Fruit fly (Drosophila melanogaster) whole organism, wandering third instar larva: ENCODE measurements around the gene Kul.

Experiments used
- Abd-B ChIP-seq: fragments of >200 bp; optimal IDR thresholded peaks from 2 replicates; lab custom pipeline; 2017; ENCODE audit warnings: missing biosample characterization, missing genetic modification characterization
- CG9705 ChIP-seq: fragments of 200-800 bp; sonication (Bioruptor generic); optimal IDR thresholded peaks from 2 replicates; lab custom pipeline; 2018; ENCODE audit warnings: missing biosample characterization, mild to moderate bottlenecking, missing genetic modification characterization
- CrebA ChIP-seq: fragments of 200-800 bp; sonication (Bioruptor generic); optimal IDR thresholded peaks from 2 replicates; lab custom pipeline; 2016; ENCODE audit warnings: missing biosample characterization, mild to moderate bottlenecking, missing genetic modification characterization, borderline replicate concordance
- Dfd ChIP-seq: fragments of >200 bp; optimal IDR thresholded peaks from 2 replicates; lab custom pipeline; 2017; ENCODE audit warnings: missing biosample characterization, missing genetic modification characterization
- Dif ChIP-seq: fragments of 200-275, 200-300 bp; sonication (Bioruptor generic); optimal IDR thresholded peaks from 2 replicates; lab custom pipeline; 2018; ENCODE audit warnings: missing biosample characterization, missing genetic modification characterization; ENCODE audit not compliant: partially characterized antibody
- GATAd ChIP-seq: sonication (Bioruptor generic); optimal IDR thresholded peaks from 2 replicates; lab custom pipeline; 2016; ENCODE audit warnings: missing biosample characterization, missing genetic modification characterization
- HLH106 ChIP-seq: fragments of 200-800 bp; optimal IDR thresholded peaks from 3 replicates; lab custom pipeline; 2019; ENCODE audit warnings: missing biosample characterization, mild to moderate bottlenecking, missing genetic modification characterization, moderate library complexity
- Hnf4 ChIP-seq: fragments of 200-800 bp; sonication (Bioruptor generic); optimal IDR thresholded peaks from 2 replicates; lab custom pipeline; 2016; ENCODE audit warnings: missing biosample characterization, mild to moderate bottlenecking, missing genetic modification characterization
- Hr78 ChIP-seq: fragments of >200 bp; optimal IDR thresholded peaks from 2 replicates; lab custom pipeline; 2017; ENCODE audit warnings: missing biosample characterization, missing genetic modification characterization
- Hr83 ChIP-seq: fragments of 200-300 bp; sonication (Bioruptor generic); optimal IDR thresholded peaks from 2 replicates; lab custom pipeline; 2016; ENCODE audit warnings: missing biosample characterization, mild to moderate bottlenecking, missing genetic modification characterization, moderate library complexity; ENCODE audit not compliant: poor library complexity, severe bottlenecking
- Jra ChIP-seq: sonication (Bioruptor generic); optimal IDR thresholded peaks from 2 replicates; lab custom pipeline; 2016; ENCODE audit warnings: missing biosample characterization, missing genetic modification characterization
- Mio ChIP-seq: sonication (Bioruptor generic); optimal IDR thresholded peaks from 2 replicates; lab custom pipeline; 2016; ENCODE audit warnings: missing biosample characterization, missing genetic modification characterization
- N ChIP-seq: fragments of >200 bp; optimal IDR thresholded peaks from 2 replicates; lab custom pipeline; 2018; ENCODE audit warnings: missing biosample characterization, missing external identifiers, missing genetic modification characterization
- OdsH ChIP-seq: fragments of 200-800 bp; sonication (Bioruptor generic); optimal IDR thresholded peaks from 2 replicates; lab custom pipeline; 2016; ENCODE audit warnings: missing biosample characterization, mild to moderate bottlenecking, missing genetic modification characterization
- Rel ChIP-seq, 2 experiments: fragments of 200-800 bp; sonication (Bioruptor generic) in 1 of 2; optimal IDR thresholded peaks; 2 replicates in 1 of 2; 3 replicates in 1 of 2; lab custom pipeline; 2016 to 2019; ENCODE audit warnings: mild to moderate bottlenecking in 2 of 2, missing biosample characterization in 2 of 2, missing genetic modification characterization in 2 of 2, moderate library complexity in 1 of 2
- Sp1 ChIP-seq: fragments of 200-800 bp; sonication (Bioruptor generic); optimal IDR thresholded peaks from 3 replicates; lab custom pipeline; 2019; ENCODE audit warnings: missing biosample characterization, mild to moderate bottlenecking, missing genetic modification characterization, moderate library complexity
- Vsx2 ChIP-seq: fragments of 200-300, 225-300 bp; sonication (Bioruptor generic); optimal IDR thresholded peaks from 2 replicates; lab custom pipeline; 2018; ENCODE audit warnings: missing biosample characterization, missing genetic modification characterization; ENCODE audit not compliant: partially characterized antibody
- br ChIP-seq: fragments of 200-800 bp; sonication (Bioruptor generic); optimal IDR thresholded peaks from 2 replicates; lab custom pipeline; 2016; ENCODE audit warnings: missing biosample characterization, missing genetic modification characterization
- brk ChIP-seq: fragments of 200-800 bp; sonication (Bioruptor generic); optimal IDR thresholded peaks from 2 replicates; lab custom pipeline; 2016; ENCODE audit warnings: missing biosample characterization, mild to moderate bottlenecking, missing genetic modification characterization
- dmrt93B ChIP-seq: fragments of 200-800 bp; sonication (Bioruptor generic); optimal IDR thresholded peaks from 2 replicates; lab custom pipeline; 2018; ENCODE audit warnings: missing biosample characterization, mild to moderate bottlenecking, missing genetic modification characterization
- dsf ChIP-seq: sonication (Bioruptor generic); optimal IDR thresholded peaks from 2 replicates; lab custom pipeline; 2016; ENCODE audit warnings: missing biosample characterization, missing genetic modification characterization, borderline replicate concordance
- ey ChIP-seq: fragments of 200-800 bp; sonication (Bioruptor generic); optimal IDR thresholded peaks from 2 replicates; lab custom pipeline; 2016; ENCODE audit warnings: missing biosample characterization, missing genetic modification characterization
- foxo ChIP-seq, 2 experiments: fragments of 200-800 bp; sonication (Bioruptor generic); optimal IDR thresholded peaks; 2 replicates in 1 of 2; 3 replicates in 1 of 2; lab custom pipeline; 2016 to 2017; ENCODE audit warnings: missing biosample characterization in 2 of 2, missing genetic modification characterization in 2 of 2
- fru ChIP-seq: fragments of 200-800 bp; sonication (Bioruptor generic); optimal IDR thresholded peaks from 3 replicates; lab custom pipeline; 2016; ENCODE audit warnings: missing biosample characterization, mild to moderate bottlenecking, missing genetic modification characterization
- h ChIP-seq: fragments of 200-800 bp; sonication (Bioruptor generic); optimal IDR thresholded peaks from 3 replicates; lab custom pipeline; 2016; ENCODE audit warnings: missing biosample characterization, mild to moderate bottlenecking, missing genetic modification characterization
- lola ChIP-seq: fragments of >200 bp; optimal IDR thresholded peaks from 2 replicates; lab custom pipeline; 2017; ENCODE audit warnings: missing biosample characterization, missing genetic modification characterization
- pan ChIP-seq: fragments of >200 bp; optimal IDR thresholded peaks from 2 replicates; lab custom pipeline; 2017
- psq ChIP-seq: fragments of 200-800 bp; sonication (Bioruptor generic); optimal IDR thresholded peaks from 3 replicates; lab custom pipeline; 2017; ENCODE audit warnings: missing biosample characterization, mild to moderate bottlenecking, missing genetic modification characterization, moderate library complexity
- rgr ChIP-seq: fragments of 200-800 bp; sonication (Bioruptor generic); optimal IDR thresholded peaks from 3 replicates; lab custom pipeline; 2016; ENCODE audit warnings: missing biosample characterization, mild to moderate bottlenecking, missing genetic modification characterization
- sv ChIP-seq: fragments of 200-800 bp; sonication (Bioruptor generic); optimal IDR thresholded peaks from 3 replicates; lab custom pipeline; 2016; ENCODE audit warnings: missing biosample characterization, missing genetic modification characterization
- tai ChIP-seq: sonication (Bioruptor generic); optimal IDR thresholded peaks from 2 replicates; lab custom pipeline; 2016; ENCODE audit warnings: missing biosample characterization, missing genetic modification characterization
- usp ChIP-seq: fragments of >200 bp; optimal IDR thresholded peaks from 2 replicates; lab custom pipeline; 2017; ENCODE audit warnings: missing biosample characterization, missing genetic modification characterization
- woc ChIP-seq: sonication (Bioruptor generic); optimal IDR thresholded peaks from 2 replicates; lab custom pipeline; 2016; ENCODE audit warnings: missing biosample characterization, mild to moderate bottlenecking, missing genetic modification characterization

Kul gene

dm6 chr3R:29711434-29711833 is 14.2 kb upstream of the Kul start:
- TF ChIP-seq Rel (GFP tag; optimal IDR thresholded peaks at IDR 0.05; lab: Kevin White, UChicago), result no peak
- TF ChIP-seq Rel (tag; optimal IDR thresholded peaks at IDR 0.05; lab: Kevin White, UChicago), result no peak
- no peak for TF ChIP-seq ey (GFP tag; lab: Kevin White, UChicago)
- no peak for TF ChIP-seq Dfd (GFP tag; lab: Kevin White, UChicago)
- TF ChIP-seq woc, result no peak
- no peak for TF ChIP-seq Vsx2 (GFP tag; lab: Kevin White, UChicago)
- no peak for TF ChIP-seq rgr
- no peak for TF ChIP-seq tai (GFP tag; lab: Kevin White, UChicago)
- no peak for TF ChIP-seq GATAd (GFP tag; lab: Kevin White, UChicago)
- TF ChIP-seq CG9705 (GFP tag; lab: Kevin White, UChicago), result no peak

DNA sequence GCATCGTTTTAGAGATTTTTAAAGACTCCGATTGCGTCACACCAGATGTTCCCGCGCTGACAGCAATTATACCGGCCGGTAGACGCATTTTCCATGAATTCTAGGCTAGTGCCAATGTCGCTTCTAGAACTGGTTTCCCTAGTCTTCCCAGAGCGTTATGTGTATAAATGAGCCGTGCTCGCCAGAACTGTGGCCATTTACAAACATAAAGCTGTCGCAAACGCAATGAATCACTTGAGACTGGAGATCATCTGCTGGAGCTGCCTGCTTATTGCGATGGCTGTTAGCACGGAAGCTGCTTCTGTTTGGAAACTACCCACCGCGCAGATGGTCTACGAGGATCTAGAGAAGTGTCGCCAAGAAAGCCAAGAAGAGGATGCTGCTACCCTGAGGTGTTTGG is 11.3 kb upstream of the Kul start, which contains the start of gene Obp99d:
Gene Obp99d, plus strand, starts transcription at position 192 of the 400 bp plus-strand sequence.
- no peak for TF ChIP-seq Jra (GFP tag; lab: Kevin White, UChicago)
- TF ChIP-seq rgr, result no peak
- no peak for TF ChIP-seq sv (GFP tag; lab: Kevin White, UChicago)
- no peak for TF ChIP-seq Vsx2 (GFP tag; lab: Kevin White, UChicago)
- no peak for TF ChIP-seq Hnf4 (GFP tag; lab: Kevin White, UChicago)
- TF ChIP-seq Rel (GFP tag; optimal IDR thresholded peaks at IDR 0.05; lab: Kevin White, UChicago), result no peak
- TF ChIP-seq Rel (tag; optimal IDR thresholded peaks at IDR 0.05; lab: Kevin White, UChicago), result no peak
- no peak for TF ChIP-seq CrebA
- TF ChIP-seq brk, result no peak
- TF ChIP-seq Dif (GFP tag; lab: Kevin White, UChicago), result no peak
- TF ChIP-seq, all 38 proteins: peak for 0

DNA sequence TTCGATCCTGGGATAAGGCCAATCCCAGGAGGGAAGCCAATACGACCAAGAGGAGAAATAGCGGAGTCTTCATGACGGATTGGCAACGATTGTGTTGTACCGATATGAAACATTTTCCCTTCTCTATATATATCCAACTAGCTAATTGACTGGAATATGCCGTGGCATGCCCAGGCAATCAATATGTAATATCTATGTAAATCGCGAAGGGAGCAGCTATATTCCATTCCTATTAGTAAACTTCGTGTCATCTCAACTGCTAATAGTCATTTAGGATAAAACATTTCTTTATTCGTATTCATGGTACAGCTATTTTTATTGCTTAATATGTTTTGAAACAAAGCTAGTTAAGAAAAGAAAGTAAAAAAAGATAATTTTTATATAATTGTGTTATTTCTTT is 10.4 kb upstream of the Kul start, which contains the start of gene Dup99B:
Gene Dup99B, minus strand, starts transcription at position 101 of the 400 bp plus-strand sequence.
- no peak for TF ChIP-seq br (GFP tag; lab: Kevin White, UChicago)
- no peak for TF ChIP-seq Hr83 (GFP tag; lab: Kevin White, UChicago)
- TF ChIP-seq Hr78, result no peak
- no peak for TF ChIP-seq Dfd (GFP tag; lab: Kevin White, UChicago)
- no peak for TF ChIP-seq CrebA
- no peak for TF ChIP-seq Dif (GFP tag; lab: Kevin White, UChicago)
- no peak for TF ChIP-seq dsf (GFP tag; lab: Kevin White, UChicago)
- no peak for TF ChIP-seq rgr
- no peak for TF ChIP-seq woc
- no peak for TF ChIP-seq HLH106 (tag; lab: Kevin White, UChicago)
- TF ChIP-seq lola (GFP tag; lab: Kevin White, UChicago), result no peak
- no peak for TF ChIP-seq h (GFP tag; lab: Kevin White, UChicago)
- no peak for TF ChIP-seq Mio (GFP tag; lab: Kevin White, UChicago)
- no peak for TF ChIP-seq Abd-B (GFP tag; lab: Kevin White, UChicago)
- no peak for TF ChIP-seq CG9705 (GFP tag; lab: Kevin White, UChicago)
- TF ChIP-seq psq (GFP tag; lab: Kevin White, UChicago), result no peak
- TF ChIP-seq Vsx2 (GFP tag; lab: Kevin White, UChicago), result no peak
- no peak for TF ChIP-seq tai (GFP tag; lab: Kevin White, UChicago)

dm6 chr3R:29716043-29716781 is 9.4 kb upstream of the Kul start:
- peak; percentile 8 for TF ChIP-seq brk
- peak; percentile 52 for TF ChIP-seq Hr83 (GFP tag; lab: Kevin White, UChicago)
- TF ChIP-seq N, result no peak
- no peak for TF ChIP-seq foxo (GFP tag; optimal IDR thresholded peaks at IDR 0.05; lab: Kevin White, UChicago)
- no peak for TF ChIP-seq h (GFP tag; lab: Kevin White, UChicago)
- no peak for TF ChIP-seq HLH106 (tag; lab: Kevin White, UChicago)
- TF ChIP-seq, all 38 proteins: peak for 2

DNA sequence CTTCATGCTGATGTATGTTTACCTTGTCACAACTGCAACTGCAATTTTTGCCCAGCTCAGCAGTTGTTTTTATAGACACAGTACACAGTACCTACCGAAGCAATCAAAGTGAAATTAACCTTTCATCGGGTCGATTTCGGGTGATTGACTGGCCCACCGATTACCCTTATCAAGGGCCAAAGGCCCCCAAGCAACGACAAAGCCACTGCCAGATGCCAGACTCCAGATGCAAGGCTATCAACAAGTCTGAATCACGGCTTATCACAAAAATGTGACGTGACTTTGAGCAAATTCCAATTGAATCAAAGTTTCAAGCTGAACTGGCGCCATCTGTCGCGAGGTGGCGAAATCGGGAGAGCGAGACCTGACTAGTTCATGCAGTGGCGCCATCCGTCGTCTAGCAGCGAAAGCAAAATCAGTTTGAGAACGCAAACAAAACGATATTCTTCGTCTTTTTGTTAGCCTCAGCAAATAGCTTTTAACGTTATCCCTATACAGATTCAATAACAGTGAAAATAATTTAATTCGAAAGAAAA is 8.8 kb upstream of the Kul start, which contains the start of gene Obp99b:
Gene Obp99b, minus strand, starts transcription at position 115 of the 536 bp plus-strand sequence.
- TF ChIP-seq usp (GFP tag; lab: Kevin White, UChicago), result no peak
- TF ChIP-seq Abd-B (GFP tag; lab: Kevin White, UChicago), result no peak
- peak; percentile 36 for TF ChIP-seq Sp1 (GFP tag; lab: Kevin White, UChicago)
- peak; percentile 16 for TF ChIP-seq fru
- TF ChIP-seq dmrt93B, result no peak
- no peak for TF ChIP-seq sv (GFP tag; lab: Kevin White, UChicago)
- TF ChIP-seq HLH106 (tag; lab: Kevin White, UChicago), result peak; percentile 4
- TF ChIP-seq pan (lab: Kevin White, UChicago), result no peak
- TF ChIP-seq h (GFP tag; lab: Kevin White, UChicago), result peak; percentile 28
- TF ChIP-seq OdsH (GFP tag; lab: Kevin White, UChicago), result peak; percentile 35
- TF ChIP-seq rgr, result peak; percentile 38
- no peak for TF ChIP-seq Hr83 (GFP tag; lab: Kevin White, UChicago)
- peak; percentile 49 for TF ChIP-seq br (GFP tag; lab: Kevin White, UChicago)
- no peak for TF ChIP-seq woc
- peak in 1 of 2 experiments; percentile 49 for TF ChIP-seq foxo (GFP tag; optimal IDR thresholded peaks at IDR 0.05; lab: Kevin White, UChicago)
- TF ChIP-seq CG9705 (GFP tag; lab: Kevin White, UChicago), result peak; percentile 37
- TF ChIP-seq GATAd (GFP tag; lab: Kevin White, UChicago), result peak; percentile 31
- peak; percentile 24 for TF ChIP-seq Hnf4 (GFP tag; lab: Kevin White, UChicago)
- TF ChIP-seq N, result no peak
